Worm (Caenorhabditis elegans) whole organism, mixed stage, embryonic: Measurements from ENCODE around the gene ttr-32.

ENCODE experiments used
- ces-1 ChIP-seq: fragments of 150-350 bp; optimal IDR thresholded peaks from 2 replicates; lab custom pipeline; 2014; ENCODE audit warnings: missing biosample characterization, missing genetic modification reagents, missing genetic modification characterization
- elt-1 ChIP-seq: sonication (generic microtip); optimal IDR thresholded peaks from 2 replicates; lab custom pipeline; 2017; ENCODE audit warnings: missing genetic modification characterization, mild to moderate bottlenecking, missing compliant biosample characterization, antibody characterized with exemption, moderate library complexity, borderline replicate concordance; ENCODE audit not compliant: insufficient read depth
- lin-13 ChIP-seq: fragments of 150-350 bp; optimal IDR thresholded peaks from 2 replicates; lab custom pipeline; 2014; ENCODE audit warnings: missing biosample characterization, missing genetic modification characterization
- lsy-2 ChIP-seq: fragments of 150-350 bp; optimal IDR thresholded peaks from 2 replicates; lab custom pipeline; 2014; ENCODE audit warnings: missing biosample characterization, missing genetic modification characterization
- nhr-12 ChIP-seq: fragments of 150-350 bp; optimal IDR thresholded peaks from 2 replicates; lab custom pipeline; 2014; ENCODE audit warnings: missing biosample characterization, missing genetic modification characterization
- nhr-237 ChIP-seq: fragments of 150-350 bp; optimal IDR thresholded peaks from 2 replicates; lab custom pipeline; 2014; ENCODE audit warnings: missing biosample characterization, missing genetic modification characterization
- nhr-28 ChIP-seq: fragments of 150-350 bp; optimal IDR thresholded peaks from 2 replicates; lab custom pipeline; 2014; ENCODE audit warnings: missing biosample characterization, missing genetic modification characterization
- nhr-76 ChIP-seq: sonication (generic microtip); optimal IDR thresholded peaks from 2 replicates; lab custom pipeline; 2017; ENCODE audit warnings: missing biosample characterization, missing genetic modification characterization
- snpc-4 ChIP-seq: fragments of 150-350 bp; optimal IDR thresholded peaks from 2 replicates; lab custom pipeline; 2014; ENCODE audit warnings: missing biosample characterization, missing genetic modification characterization
- unc-39 ChIP-seq: fragments of 150-350 bp; optimal IDR thresholded peaks from 2 replicates; lab custom pipeline; 2014; ENCODE audit warnings: missing biosample characterization, missing genetic modification characterization

DNA sequence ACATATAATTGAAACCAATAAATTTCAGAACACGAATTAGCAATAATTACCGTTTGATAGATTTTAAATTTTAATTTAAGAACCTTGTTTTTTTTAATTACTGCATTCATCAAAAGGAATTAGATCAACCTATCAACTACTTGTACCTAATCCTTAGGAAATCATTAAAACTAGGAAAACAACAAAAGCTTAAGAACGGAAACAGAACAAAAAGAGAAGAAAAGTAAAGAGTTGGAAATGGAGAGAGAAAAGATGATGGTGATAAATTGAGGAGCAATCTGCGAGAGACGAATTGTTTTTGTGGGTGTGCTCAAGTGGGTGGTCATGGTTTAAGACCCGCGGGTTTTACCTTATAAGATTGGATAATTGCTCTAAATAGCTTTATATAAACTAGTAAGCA lies 30.9 kb upstream of the ttr-32 start:
- TF ChIP-seq ces-1 (GFP tag; lab: Kevin White, UChicago) (no peak), elt-1 (tag; lab: Kevin White, UChicago) (no peak), nhr-76 (tag; lab: Kevin White, UChicago) (no peak), nhr-237 (no peak), nhr-28 (tag; lab: Kevin White, UChicago) (no peak), lsy-2 (no peak), nhr-12 (no peak), lin-13 (tag; lab: Kevin White, UChicago) (no peak), snpc-4 (tag; lab: Kevin White, UChicago) (no peak), unc-39 (tag; lab: Kevin White, UChicago) (no peak)
